Worm (Caenorhabditis elegans) whole organism, L1 larva: ENCODE results near the gene srp-2.

Experiments
- ama-1 ChIP-seq: fragments of 150-350 bp; optimal IDR thresholded peaks from 2 replicates; lab custom pipeline; 2014
- ceh-82 ChIP-seq, 3 experiments: fragments of 150-350 bp in 1 of 3; sonication (generic microtip) in 2 of 3; optimal IDR thresholded peaks; 2 replicates each; lab custom pipeline; 2014 to 2017; ENCODE audit warnings: missing biosample characterization in 3 of 3, missing genetic modification characterization in 3 of 3
- lsy-2 ChIP-seq, 2 experiments: fragments of 150-350 bp; optimal IDR thresholded peaks; 2 replicates each; lab custom pipeline; 2014; ENCODE audit warnings: missing biosample characterization in 2 of 2, missing genetic modification characterization in 2 of 2
- nhr-90 ChIP-seq: sonication (generic microtip); optimal IDR thresholded peaks from 2 replicates; lab custom pipeline; 2016; ENCODE audit warnings: mild to moderate bottlenecking, missing genetic modification characterization, missing compliant biosample characterization; ENCODE audit not compliant: poor library complexity
- pqm-1 ChIP-seq: sonication (generic microtip); optimal IDR thresholded peaks from 3 replicates; lab custom pipeline; 2017; ENCODE audit warnings: missing biosample characterization, missing genetic modification characterization
- skn-1 ChIP-seq: fragments of 150-350 bp; optimal IDR thresholded peaks from 2 replicates; lab custom pipeline; 2014; ENCODE audit warnings: missing biosample characterization, missing genetic modification characterization
- unc-62 ChIP-seq: fragments of 150-350 bp; optimal IDR thresholded peaks from 2 replicates; lab custom pipeline; 2014; ENCODE audit warnings: missing biosample characterization, missing genetic modification reagents, missing genetic modification characterization

ce11 chrV:728822-729493 is 33.5 kb upstream of the srp-2 start:
- TF ChIP-seq nhr-90 (tag; lab: Kevin White, UChicago): peak; percentile 62
- no peak for TF ChIP-seq unc-62 (GFP tag; lab: Kevin White, UChicago)
- TF ChIP-seq skn-1: no peak
- TF ChIP-seq ceh-82 (tag; optimal IDR thresholded peaks at IDR 0.05; lab: Kevin White, UChicago): no peak
- peak; percentile 79 for TF ChIP-seq ama-1
- peak; percentile 38 to 62 for TF ChIP-seq lsy-2 (tag; optimal IDR thresholded peaks at IDR 0.05; lab: Kevin White, UChicago)
- TF ChIP-seq pqm-1 (tag; lab: Kevin White, UChicago): no peak
